Fruit fly (Drosophila melanogaster) whole organism: Measurements from ENCODE around the gene loco.

Experiments
- CG8478 ChIP-seq: fragments of >200 bp; optimal IDR thresholded peaks from 2 replicates; lab custom pipeline; 2018; ENCODE audit warnings: inconsistent platforms
- Dll ChIP-seq: fragments of >200 bp; optimal IDR thresholded peaks from 2 replicates; lab custom pipeline; 2017
- EcR ChIP-seq, 2 experiments: fragments of >200 bp; optimal IDR thresholded peaks; 2 replicates each; lab custom pipeline; 2017; ENCODE audit warnings: missing biosample characterization in 2 of 2, missing genetic modification characterization in 2 of 2, missing genetic modification reagents in 2 of 2
- pan ChIP-seq: fragments of >200 bp; optimal IDR thresholded peaks from 2 replicates; lab custom pipeline; 2017
- psq ChIP-seq: fragments of >200 bp; optimal IDR thresholded peaks from 2 replicates; lab custom pipeline; 2017
- usp ChIP-seq: fragments of >200 bp; optimal IDR thresholded peaks from 2 replicates; lab custom pipeline; 2017; ENCODE audit warnings: missing biosample characterization, missing genetic modification characterization, mixed read lengths

Gene loco

DNA sequence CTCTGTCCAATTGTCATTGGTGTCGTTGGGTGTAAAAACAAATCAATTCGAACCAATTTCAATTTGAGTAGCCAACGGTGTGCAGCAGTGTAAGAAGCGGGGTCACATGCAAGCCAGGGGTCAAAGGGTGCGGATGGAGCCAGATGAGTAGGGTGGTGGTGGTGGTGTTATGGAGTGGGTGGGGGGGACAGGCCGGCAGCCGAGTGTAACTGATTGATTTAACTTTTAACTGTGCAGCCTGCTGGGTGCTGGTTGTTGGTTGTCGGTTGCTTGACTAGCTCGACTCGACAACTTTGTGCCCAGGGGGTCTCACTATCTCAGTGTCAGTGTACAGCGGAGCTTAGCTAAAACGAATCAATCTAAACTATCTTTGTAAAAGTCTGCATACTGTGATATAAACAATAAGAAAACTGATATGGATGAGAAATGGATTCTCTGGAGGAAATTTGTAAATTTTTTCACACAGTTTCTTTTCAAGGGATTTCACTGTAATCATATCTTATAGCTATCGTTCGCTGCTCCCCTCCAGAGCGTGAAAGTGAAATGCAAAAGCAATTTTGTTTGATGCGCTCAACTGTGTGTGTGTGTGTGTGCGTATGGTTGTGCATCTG is 41.7 kb downstream of the loco start:
- TF ChIP-seq pan (lab: Kevin White, UChicago) (no peak), psq (lab: Kevin White, UChicago) (no peak), Dll (lab: Kevin White, UChicago) (no peak)

DNA sequence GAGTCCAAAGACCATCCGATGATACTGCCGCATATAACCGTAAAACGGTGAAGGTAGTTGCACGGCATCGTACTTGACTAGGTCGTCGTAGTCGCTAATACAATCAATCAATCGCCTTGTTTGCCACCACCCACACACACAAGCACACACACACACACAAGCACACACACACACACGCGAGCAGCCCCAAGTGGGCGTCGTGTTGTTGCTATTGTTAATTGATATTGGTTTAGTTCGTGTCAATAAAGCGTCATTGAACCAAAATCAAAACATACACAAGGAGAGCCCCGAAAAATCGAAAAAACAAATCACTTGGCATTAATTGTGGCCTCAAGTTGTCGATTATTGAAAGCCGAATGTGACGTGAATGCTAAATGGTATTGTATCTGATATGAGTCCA is 42.7 kb downstream of the loco start:
- no peak for TF ChIP-seq CG8478 (lab: Kevin White, UChicago)
- TF ChIP-seq psq (lab: Kevin White, UChicago) = no peak
- no peak for TF ChIP-seq Dll (lab: Kevin White, UChicago)
- TF ChIP-seq EcR (GFP tag; optimal IDR thresholded peaks at IDR 0.05; lab: Kevin White, UChicago) = no peak
- TF ChIP-seq usp (GFP tag; lab: Kevin White, UChicago) = no peak
- no peak for TF ChIP-seq pan (lab: Kevin White, UChicago)

DNA sequence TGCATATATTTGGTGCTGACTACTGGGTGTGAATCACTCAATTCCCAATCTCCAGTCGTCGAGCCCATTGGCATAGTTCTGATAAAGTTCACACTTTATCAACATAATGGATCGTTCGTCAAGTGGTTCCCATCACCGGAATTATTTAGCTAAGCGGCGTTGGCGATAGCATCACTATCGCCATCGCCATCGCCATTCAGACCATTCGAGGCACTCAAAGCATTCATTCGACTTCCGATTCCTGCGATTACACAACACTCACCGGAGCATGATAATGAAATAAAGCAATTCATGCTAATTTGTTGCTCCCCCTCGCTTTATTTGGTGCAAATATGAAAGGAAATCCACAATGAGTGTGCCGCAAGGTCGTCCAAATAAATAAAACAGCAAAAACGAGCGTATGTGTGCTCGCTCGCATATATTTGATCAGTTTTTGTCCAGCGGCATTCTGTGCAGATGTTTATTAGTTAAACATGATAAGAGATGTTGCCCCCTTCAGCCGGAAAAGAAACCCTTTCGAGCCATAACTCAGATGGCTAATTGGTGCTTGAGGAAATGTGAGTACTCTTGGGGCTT is 43.8 kb downstream of the loco start:
- TF ChIP-seq EcR (GFP tag; optimal IDR thresholded peaks at IDR 0.05; lab: Kevin White, UChicago) (no peak), CG8478 (lab: Kevin White, UChicago) (no peak), psq (lab: Kevin White, UChicago) (no peak), usp (GFP tag; lab: Kevin White, UChicago) (no peak), Dll (lab: Kevin White, UChicago) (no peak), pan (lab: Kevin White, UChicago) (no peak)

DNA sequence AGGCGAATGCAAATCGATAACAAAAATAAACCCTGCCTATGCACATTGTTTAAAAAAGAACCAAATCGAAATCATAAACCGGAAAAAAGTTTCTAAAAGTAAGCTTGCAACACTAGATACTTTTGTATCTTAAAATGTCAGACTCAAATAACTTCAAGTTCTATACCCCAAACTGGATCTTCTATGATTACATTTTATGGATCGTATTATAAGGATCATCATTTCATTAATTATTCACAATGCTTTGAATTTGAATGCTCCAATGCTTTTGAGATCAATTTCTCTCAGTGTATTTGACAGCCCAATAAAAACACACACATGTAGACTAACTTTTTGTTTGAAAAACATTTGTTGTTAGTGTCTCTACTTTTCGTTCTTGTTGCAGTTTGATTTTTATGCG is 44.9 kb downstream of the loco start:
- TF ChIP-seq EcR (GFP tag; optimal IDR thresholded peaks at IDR 0.05; lab: Kevin White, UChicago) (no peak), pan (lab: Kevin White, UChicago) (no peak), psq (lab: Kevin White, UChicago) (no peak), Dll (lab: Kevin White, UChicago) (no peak), usp (GFP tag; lab: Kevin White, UChicago) (no peak), CG8478 (lab: Kevin White, UChicago) (no peak)

DNA sequence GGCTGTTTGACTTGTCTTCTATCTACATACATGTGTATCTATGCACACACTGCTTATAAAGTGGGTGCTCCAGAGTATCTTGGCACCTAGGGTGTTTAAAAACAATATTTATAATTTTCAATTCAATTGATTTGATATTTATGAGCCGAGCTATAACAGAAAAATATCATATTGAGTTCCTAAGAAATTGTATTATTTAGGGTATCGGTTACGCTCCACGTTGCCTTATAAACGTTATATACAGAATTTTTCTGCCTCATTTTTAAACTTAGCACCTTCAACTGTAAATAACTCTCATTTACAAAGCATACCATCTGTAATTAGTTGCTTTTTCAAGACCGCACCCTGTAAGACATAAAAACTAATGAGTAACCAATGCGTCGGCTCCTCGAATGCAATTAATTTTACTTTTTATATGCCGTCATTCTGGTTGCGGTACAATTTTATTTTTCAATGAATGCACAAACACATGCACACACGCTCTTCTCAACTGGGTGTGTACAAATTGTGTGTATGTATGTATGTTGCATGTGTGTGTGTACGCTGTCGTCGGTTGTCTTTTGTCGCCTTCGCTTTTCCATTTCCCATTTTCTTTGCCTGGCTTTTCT is 48.4 kb downstream of the loco start:
- TF ChIP-seq pan (lab: Kevin White, UChicago) (peak; percentile 80), usp (GFP tag; lab: Kevin White, UChicago) (no peak), Dll (lab: Kevin White, UChicago) (no peak)

DNA sequence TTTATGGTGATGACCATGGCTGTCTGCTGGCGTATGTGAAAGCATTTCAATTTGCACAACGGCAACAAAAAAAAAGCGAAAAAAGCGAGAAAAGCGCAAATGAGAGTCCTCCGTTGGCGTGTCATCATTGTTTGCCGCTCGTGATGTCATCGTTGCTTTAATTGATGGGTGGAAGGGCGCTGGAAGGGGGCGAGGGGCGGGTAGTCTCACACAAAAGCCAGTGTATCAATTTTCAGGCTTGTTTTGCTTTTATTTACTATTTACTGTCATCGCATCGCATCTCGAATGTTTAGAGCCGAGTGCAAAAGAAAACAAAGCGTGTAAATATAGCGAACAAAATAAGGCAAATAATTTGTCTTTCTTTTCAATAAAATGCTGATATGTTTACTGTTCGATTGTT is 49.9 kb downstream of the loco start:
- TF ChIP-seq EcR (GFP tag; optimal IDR thresholded peaks at IDR 0.05; lab: Kevin White, UChicago) = no peak
- no peak for TF ChIP-seq Dll (lab: Kevin White, UChicago)
- no peak for TF ChIP-seq pan (lab: Kevin White, UChicago)
- no peak for TF ChIP-seq psq (lab: Kevin White, UChicago)
- no peak for TF ChIP-seq CG8478 (lab: Kevin White, UChicago)
- TF ChIP-seq usp (GFP tag; lab: Kevin White, UChicago) = no peak

DNA sequence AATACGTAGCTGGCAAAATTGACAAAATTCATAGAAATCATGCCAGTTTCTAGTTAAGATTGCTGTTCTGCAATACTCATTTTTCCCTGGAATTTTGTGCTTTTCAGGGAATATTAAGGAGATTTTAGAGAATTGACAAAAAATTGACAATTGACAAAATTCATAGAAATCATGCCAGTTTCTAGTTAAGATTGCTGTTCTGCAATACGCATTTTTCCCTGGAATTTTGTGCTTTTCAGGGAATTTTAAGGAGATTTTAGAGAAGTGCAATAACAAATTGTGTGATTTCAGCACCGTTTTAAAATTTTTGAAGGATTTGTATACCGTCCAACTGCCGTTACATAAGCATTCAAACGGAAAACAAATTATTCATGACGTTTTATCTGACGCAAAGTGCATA is 50.4 kb downstream of the loco start:
- TF ChIP-seq CG8478 (lab: Kevin White, UChicago) (no peak), usp (GFP tag; lab: Kevin White, UChicago) (no peak), pan (lab: Kevin White, UChicago) (no peak), Dll (lab: Kevin White, UChicago) (no peak), EcR (GFP tag; optimal IDR thresholded peaks at IDR 0.05; lab: Kevin White, UChicago) (no peak), psq (lab: Kevin White, UChicago) (no peak)

DNA sequence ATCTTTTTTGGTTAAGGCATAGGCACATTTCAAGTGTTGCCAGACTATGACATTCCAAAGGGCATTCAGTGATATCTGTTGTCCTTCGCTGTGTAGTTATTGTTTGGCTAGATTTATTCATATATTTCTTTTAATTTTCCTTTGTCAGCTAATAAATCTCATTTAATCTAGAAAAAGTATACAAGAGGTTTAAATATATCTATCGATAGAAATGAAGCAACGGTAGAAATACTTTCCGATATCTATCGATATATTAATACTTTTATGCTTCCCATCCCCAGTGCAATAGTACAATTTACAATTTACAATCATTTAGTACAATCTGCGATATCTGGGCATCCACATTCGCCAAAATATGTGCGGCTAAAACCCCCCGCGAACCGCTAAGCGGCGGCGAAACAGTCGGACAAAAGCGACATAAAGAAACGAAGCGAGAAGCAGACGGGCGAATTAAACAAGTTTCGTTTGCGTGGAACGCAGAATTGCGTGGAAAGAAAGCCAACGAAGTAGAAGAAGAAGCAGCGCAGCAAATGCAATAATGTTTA is 51.7 kb downstream of the loco start, which contains the start of gene Efa6:
Efa6 (plus strand) TSS at position 337 of the 545 bp plus-strand sequence.
- TF ChIP-seq Dll (lab: Kevin White, UChicago) (no peak), usp (GFP tag; lab: Kevin White, UChicago) (no peak), psq (lab: Kevin White, UChicago) (no peak), EcR (GFP tag; optimal IDR thresholded peaks at IDR 0.05; lab: Kevin White, UChicago) (no peak), CG8478 (lab: Kevin White, UChicago) (no peak), pan (lab: Kevin White, UChicago) (no peak)

DNA sequence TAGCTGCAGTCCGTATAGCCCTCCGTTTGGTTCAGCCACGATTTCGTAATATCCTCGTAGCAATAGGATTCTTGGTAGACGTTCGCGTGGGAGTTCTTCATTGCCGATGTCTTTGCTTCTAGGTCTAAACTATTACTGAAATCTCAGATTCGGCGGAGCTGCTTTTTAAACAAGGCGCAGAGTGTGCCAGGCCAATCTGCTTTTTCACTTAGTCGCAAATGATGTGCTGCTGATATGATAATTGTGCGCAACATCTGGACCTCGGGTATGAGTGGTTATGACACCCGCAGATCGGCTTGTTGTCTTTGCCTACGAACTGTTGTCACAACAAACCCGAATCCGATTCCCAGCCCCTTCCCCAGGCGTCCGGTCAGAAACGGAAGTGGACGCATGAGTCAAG is 52.7 kb downstream of the loco start, which contains the start of gene btn:
btn (minus strand) TSS at position 101 of the 400 bp plus-strand sequence.
- TF ChIP-seq psq (lab: Kevin White, UChicago) (no peak), Dll (lab: Kevin White, UChicago) (no peak), pan (lab: Kevin White, UChicago) (no peak), CG8478 (lab: Kevin White, UChicago) (no peak), EcR (GFP tag; optimal IDR thresholded peaks at IDR 0.05; lab: Kevin White, UChicago) (no peak), usp (GFP tag; lab: Kevin White, UChicago) (no peak)

DNA sequence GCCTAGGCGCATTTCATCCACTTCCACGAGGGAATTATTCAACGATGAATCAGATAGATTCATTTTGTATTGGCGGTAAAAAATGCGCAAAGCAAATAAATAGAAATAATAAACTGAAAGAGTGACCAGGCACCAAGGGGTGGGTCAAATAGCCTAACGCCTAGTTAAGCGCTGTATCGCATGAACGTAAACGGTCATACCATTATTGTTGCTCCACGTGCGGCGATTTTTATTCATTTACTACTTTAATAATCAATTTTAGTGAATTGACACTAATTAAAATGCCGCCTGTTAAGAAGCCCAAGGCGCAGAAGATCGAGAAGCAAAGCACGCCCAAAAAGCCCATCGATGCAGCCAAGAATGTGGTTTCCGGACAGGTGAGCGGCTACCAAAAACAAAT is 54.6 kb downstream of the loco start, which contains the start of the genes CG33107 and CG6937:
CG33107 (minus strand) TSS at position 137 of the 400 bp plus-strand sequence.
CG6937 (plus strand) TSS at position 192 of the 400 bp plus-strand sequence.
- TF ChIP-seq usp (GFP tag; lab: Kevin White, UChicago) (no peak), psq (lab: Kevin White, UChicago) (no peak), Dll (lab: Kevin White, UChicago) (no peak), pan (lab: Kevin White, UChicago) (no peak), CG8478 (lab: Kevin White, UChicago) (no peak), EcR (GFP tag; optimal IDR thresholded peaks at IDR 0.05; lab: Kevin White, UChicago) (no peak)

DNA sequence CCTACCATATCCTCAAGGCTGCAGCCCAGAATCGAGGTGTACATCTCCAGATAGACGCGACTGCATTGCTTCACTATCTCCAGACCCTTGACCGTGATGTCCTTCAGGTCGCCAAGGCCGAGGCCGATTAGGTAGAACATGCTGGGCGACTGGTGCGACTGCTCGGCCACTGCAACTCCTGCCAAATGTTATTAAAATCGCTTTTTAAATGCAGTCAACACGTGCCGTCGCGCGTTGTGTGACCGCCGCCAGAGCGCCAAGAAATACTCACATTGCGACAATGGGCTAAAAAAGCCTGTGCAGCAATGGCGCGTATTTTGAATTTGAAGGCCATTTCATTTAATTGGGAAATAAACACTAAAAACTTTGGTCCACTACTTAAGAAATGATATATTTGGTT is 56.2 kb downstream of the loco start, which contains the start of gene Dph5:
Dph5 (minus strand) TSS at position 245 of the 400 bp plus-strand sequence.
- TF ChIP-seq psq (lab: Kevin White, UChicago) (no peak), usp (GFP tag; lab: Kevin White, UChicago) (no peak), Dll (lab: Kevin White, UChicago) (no peak), EcR (GFP tag; optimal IDR thresholded peaks at IDR 0.05; lab: Kevin White, UChicago) (no peak), CG8478 (lab: Kevin White, UChicago) (no peak)
